Worm (Caenorhabditis elegans) whole organism, L1 larva: ENCODE measurements around the gene ZK813.7.

Source experiments
- blmp-1 ChIP-seq: fragments of 150-350 bp; optimal IDR thresholded peaks from 2 replicates; lab custom pipeline; 2014; ENCODE audit warnings: missing biosample characterization, missing genetic modification characterization
- ceh-82 ChIP-seq, 3 experiments: fragments of 150-350 bp in 1 of 3; sonication (generic microtip) in 2 of 3; optimal IDR thresholded peaks; 2 replicates each; lab custom pipeline; 2014 to 2017; ENCODE audit warnings: missing biosample characterization in 3 of 3, missing genetic modification characterization in 3 of 3
- elt-3 ChIP-seq, 6 experiments: fragments of 150-350 bp in 1 of 6; sonication (generic microtip); optimal IDR thresholded peaks; 2 replicates each; lab custom pipeline; 2017 to 2018; ENCODE audit warnings: missing biosample characterization in 6 of 6, missing genetic modification characterization in 6 of 6, inconsistent platforms in 1 of 6
- fkh-10 ChIP-seq: sonication (generic microtip); optimal IDR thresholded peaks from 2 replicates; lab custom pipeline; 2017; ENCODE audit warnings: missing biosample characterization, missing genetic modification reagents, missing genetic modification characterization
- isw-1 ChIP-seq: fragments of 200-800 bp; sonication (Bioruptor generic); IDR thresholded peaks from 2 replicates; pipeline ENCODE4 v1.3.6; 2022; ENCODE audit warnings: missing genetic modification characterization, missing compliant biosample characterization
- lin-39 ChIP-seq: fragments of 150-350 bp; optimal IDR thresholded peaks from 2 replicates; lab custom pipeline; 2014; ENCODE audit warnings: missing biosample characterization, missing genetic modification reagents, missing genetic modification characterization
- nhr-237 ChIP-seq: fragments of 150-350 bp; optimal IDR thresholded peaks from 2 replicates; lab custom pipeline; 2014; ENCODE audit warnings: missing biosample characterization, missing genetic modification characterization
- pqm-1 ChIP-seq: sonication (generic microtip); optimal IDR thresholded peaks from 3 replicates; lab custom pipeline; 2017; ENCODE audit warnings: missing biosample characterization, missing genetic modification characterization
- skn-1 ChIP-seq: fragments of 150-350 bp; optimal IDR thresholded peaks from 2 replicates; lab custom pipeline; 2014; ENCODE audit warnings: missing biosample characterization, missing genetic modification characterization
- snpc-4 ChIP-seq: fragments of 150-350 bp; optimal IDR thresholded peaks from 2 replicates; lab custom pipeline; 2014; ENCODE audit warnings: missing biosample characterization, missing genetic modification characterization
- sptf-1 ChIP-seq: fragments of 150-350 bp; optimal IDR thresholded peaks from 2 replicates; lab custom pipeline; 2014; ENCODE audit warnings: missing biosample characterization, missing genetic modification characterization
- tbx-2 ChIP-seq: sonication (generic microtip); optimal IDR thresholded peaks from 2 replicates; lab custom pipeline; 2016; ENCODE audit warnings: missing genetic modification characterization, missing compliant biosample characterization
- zip-4 ChIP-seq: fragments of 200-800 bp; sonication (Bioruptor generic); optimal IDR thresholded peaks from 2 replicates; lab custom pipeline; 2018; ENCODE audit warnings: mild to moderate bottlenecking, missing genetic modification characterization, moderate library complexity, missing compliant biosample characterization

DNA sequence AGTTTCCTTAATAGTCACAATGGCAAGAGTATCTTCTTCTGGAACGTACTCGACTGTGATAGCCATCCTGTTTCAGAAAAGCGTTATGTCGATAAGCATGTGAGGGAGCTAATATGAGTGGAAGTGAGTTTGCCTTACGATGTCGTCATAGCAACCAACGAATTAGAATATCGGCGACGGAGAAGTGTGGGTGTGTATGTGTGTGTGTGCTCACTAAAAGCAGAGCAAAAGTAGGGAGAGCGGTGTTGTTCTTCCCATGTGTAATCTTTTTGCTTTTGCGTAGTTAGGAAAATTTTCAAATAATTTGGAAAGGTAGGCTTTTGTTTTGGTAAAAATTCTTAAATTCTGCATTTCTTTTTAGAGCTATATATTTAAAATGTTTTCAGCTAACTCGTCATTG is 6.5 kb downstream of the ZK813.7 start, which contains the start of gene ZK813.5:
- TF ChIP-seq lin-39 (tag; lab: Kevin White, UChicago) (no peak), elt-3 (tag; optimal IDR thresholded peaks at IDR 0.05; lab: Kevin White, UChicago) (no peak), nhr-237 (tag; lab: Kevin White, UChicago) (no peak), tbx-2 (tag; lab: Kevin White, UChicago) (no peak), zip-4 (no peak), ceh-82 (tag; optimal IDR thresholded peaks at IDR 0.05; lab: Kevin White, UChicago) (no peak), pqm-1 (no peak), sptf-1 (tag; lab: Kevin White, UChicago) (no peak), fkh-10 (GFP tag; lab: Kevin White, UChicago) (no peak), blmp-1 (tag; lab: Kevin White, UChicago) (no peak), snpc-4 (tag; lab: Kevin White, UChicago) (no peak), isw-1 (no peak), skn-1 (tag; lab: Kevin White, UChicago) (no peak)
